Fruit fly (Drosophila melanogaster) whole organism, pupa: Measurements from ENCODE around the gene hng3.

Source experiments
- CG12605 ChIP-seq: fragments of 200-800 bp; sonication (Bioruptor generic); IDR thresholded peaks from 2 replicates; pipeline ENCODE4 v1.3.6; 2022; ENCODE audit warnings: missing biosample characterization, missing genetic modification characterization
- CG14655 ChIP-seq: fragments of 200-800 bp; sonication (Bioruptor generic); optimal IDR thresholded peaks from 3 replicates; lab custom pipeline; 2017; ENCODE audit warnings: mild to moderate bottlenecking, missing biosample characterization, missing genetic modification reagents, missing genetic modification characterization
- CG17806 ChIP-seq: fragments of 200-800 bp; sonication (Bioruptor generic); optimal IDR thresholded peaks from 2 replicates; lab custom pipeline; 2018; ENCODE audit warnings: missing biosample characterization, mild to moderate bottlenecking, missing genetic modification characterization, moderate library complexity
- CG32121 ChIP-seq: fragments of 200-800 bp; sonication (Bioruptor generic); IDR thresholded peaks from 2 replicates; pipeline ENCODE4 v1.3.6; 2022; ENCODE audit warnings: missing biosample characterization, missing genetic modification characterization
- CG4496 ChIP-seq: fragments of 200-800 bp; sonication (Bioruptor generic); IDR thresholded peaks from 3 replicates; pipeline ENCODE4 v1.3.6; 2022; ENCODE audit warnings: missing biosample characterization, missing genetic modification characterization
- CG8159 ChIP-seq: fragments of 200-800 bp; sonication (Bioruptor generic); optimal IDR thresholded peaks from 3 replicates; lab custom pipeline; 2018; ENCODE audit warnings: missing biosample characterization, mild to moderate bottlenecking, missing genetic modification characterization, moderate library complexity
- CG8301 ChIP-seq: fragments of 200-800 bp; sonication (Bioruptor generic); optimal IDR thresholded peaks from 2 replicates; lab custom pipeline; 2018; ENCODE audit warnings: missing biosample characterization, mild to moderate bottlenecking, missing genetic modification characterization
- D1 ChIP-seq: fragments of 200-800 bp; sonication (Bioruptor generic); optimal IDR thresholded peaks from 2 replicates; lab custom pipeline; 2018; ENCODE audit warnings: missing biosample characterization, mild to moderate bottlenecking, missing genetic modification characterization, moderate library complexity
- EcR ChIP-seq: fragments of 200-800 bp; sonication (Bioruptor generic); optimal IDR thresholded peaks from 3 replicates; lab custom pipeline; 2019; ENCODE audit warnings: missing biosample characterization, missing genetic modification characterization, mild to moderate bottlenecking, moderate library complexity, missing genetic modification reagents
- Ets98B ChIP-seq: fragments of 200-800 bp; sonication (Bioruptor generic); IDR thresholded peaks from 2 replicates; pipeline ENCODE4 v1.3.6; 2022; ENCODE audit warnings: missing biosample characterization, missing genetic modification characterization
- Pif1A ChIP-seq: fragments of 200-800 bp; sonication (Bioruptor generic); optimal IDR thresholded peaks from 3 replicates; lab custom pipeline; 2016; ENCODE audit warnings: missing biosample characterization, missing genetic modification characterization
- Pif1B ChIP-seq: fragments of 200-800 bp; sonication (Bioruptor generic); optimal IDR thresholded peaks from 3 replicates; lab custom pipeline; 2016; ENCODE audit warnings: missing biosample characterization, missing genetic modification characterization
- Snoo ChIP-seq: fragments of 200-800 bp; sonication (Bioruptor generic); optimal IDR thresholded peaks from 3 replicates; lab custom pipeline; 2017; ENCODE audit warnings: missing biosample characterization, mild to moderate bottlenecking, missing genetic modification characterization, inconsistent platforms
- fd96Ca ChIP-seq: fragments of 200-800 bp; sonication (Bioruptor generic); IDR thresholded peaks from 3 replicates; pipeline ENCODE4 v1.3.6; 2022; ENCODE audit warnings: missing biosample characterization, missing genetic modification characterization

dm6 chr3L:704661-705543, 50.4 kb downstream of the hng3 start:
- TF ChIP-seq EcR (GFP tag; lab: Kevin White, UChicago) (no peak), CG17806 (tag; lab: Kevin White, UChicago) (peak; percentile 64), CG4496 (GFP tag; lab: Robert Waterston, UW) (peak; percentile 70; the same call in 2 of the 3 replicates), CG8301 (tag; lab: Kevin White, UChicago) (peak; percentile 40), Pif1A (GFP tag; lab: Kevin White, UChicago) (peak; percentile 42), CG14655 (GFP tag; lab: Kevin White, UChicago) (peak; percentile 53), CG32121 (GFP tag; lab: Robert Waterston, UW) (peak; percentile 47; the same call in 1 of the 2 replicates), CG8159 (peak; percentile 72), fd96Ca (peak; percentile 45; the same call in 1 of the 3 replicates), D1 (tag; lab: Kevin White, UChicago) (no peak), Ets98B (peak; percentile 49), Pif1B (GFP tag; lab: Kevin White, UChicago) (no peak), Snoo (peak; percentile 30), CG12605 (GFP tag; lab: Robert Waterston, UW) (peak; percentile 49)
